Worm (Caenorhabditis elegans): ENCODE measurements around the gene F47B8.5.
"Not testable (repeated sequence)": the region's sequence is repeated elsewhere in the genome, so short reads cannot be mapped to it uniquely, and the experiment has no call there.

- TF ChIP-seq ztf-29 (GFP tag; IDR thresholded peaks at IDR 0.05); flt-1 (GFP tag; IDR thresholded peaks at IDR 0.05); ztf-23 (GFP tag; IDR thresholded peaks at IDR 0.05); ref-1 (GFP tag; conservative IDR thresholded peaks at IDR 0.05); klf-2 (GFP tag; conservative IDR thresholded peaks at IDR 0.05); cog-1 (tag; optimal IDR thresholded peaks at IDR 0.05); T22C8.4 (GFP tag; IDR thresholded peaks at IDR 0.05); med-1 (GFP tag; optimal IDR thresholded peaks at IDR 0.05; ENCODE audit: insufficient read depth): not testable (repeated sequence)
Measured at ce11 chrV:14309632-14310031, 18.0 kb downstream of the F47B8.5 start, which contains the start of gene F14D7.14.
